Fruit fly (Drosophila melanogaster) whole organism, embryonic: ENCODE results near the gene CG15773.

Experiments
- Blimp-1 ChIP-seq: fragments of 200-800 bp; sonication (Bioruptor generic); optimal IDR thresholded peaks from 3 replicates; lab custom pipeline; 2018; ENCODE audit warnings: missing biosample characterization, missing genetic modification characterization, mild to moderate bottlenecking, moderate library complexity, missing genetic modification reagents
- CG10959 ChIP-seq: fragments of 200-800 bp; sonication (Bioruptor generic); IDR thresholded peaks from 2 replicates; pipeline ENCODE4 v1.3.6; 2022; ENCODE audit warnings: missing biosample characterization, missing genetic modification characterization
- CG10979 ChIP-seq: fragments of 200-800 bp; sonication (Bioruptor generic); optimal IDR thresholded peaks from 2 replicates; lab custom pipeline; 2018; ENCODE audit warnings: missing biosample characterization, mild to moderate bottlenecking, missing genetic modification characterization, moderate library complexity
- CG11093 ChIP-seq: fragments of 200-800 bp; sonication (Bioruptor generic); IDR thresholded peaks from 3 replicates; pipeline ENCODE4 v1.3.6; 2022; ENCODE audit warnings: missing biosample characterization, missing genetic modification characterization
- CG11247 ChIP-seq: fragments of 200-800 bp; sonication (Bioruptor generic); IDR thresholded peaks from 2 replicates; pipeline ENCODE4 v1.3.6; 2022; ENCODE audit warnings: missing biosample characterization, missing genetic modification characterization
- CG12391 ChIP-seq: fragments of 200-800 bp; sonication (Bioruptor generic); optimal IDR thresholded peaks from 3 replicates; lab custom pipeline; 2018; ENCODE audit warnings: missing biosample characterization, mild to moderate bottlenecking, missing genetic modification characterization, moderate library complexity
- CG1603 ChIP-seq: fragments of 200-800 bp; sonication (Bioruptor generic); optimal IDR thresholded peaks from 2 replicates; lab custom pipeline; 2019; ENCODE audit warnings: missing biosample characterization, mild to moderate bottlenecking, missing genetic modification characterization, moderate library complexity
- CG17328 ChIP-seq: fragments of 200-800 bp; sonication (Bioruptor generic); IDR thresholded peaks from 2 replicates; pipeline ENCODE4 v1.3.6; 2022; ENCODE audit warnings: missing biosample characterization, missing genetic modification characterization
- CG18011 ChIP-seq: fragments of 200-800 bp; sonication (Bioruptor generic); optimal IDR thresholded peaks from 2 replicates; lab custom pipeline; 2017; ENCODE audit warnings: missing biosample characterization, missing genetic modification characterization, mild to moderate bottlenecking, moderate library complexity, missing genotype
- CG2120 ChIP-seq: fragments of 200-800 bp; sonication (Bioruptor generic); optimal IDR thresholded peaks from 3 replicates; lab custom pipeline; 2016; ENCODE audit warnings: missing biosample characterization, missing genetic modification characterization
- CG2875 ChIP-seq: fragments of 200-800 bp; sonication (Bioruptor generic); optimal IDR thresholded peaks from 2 replicates; lab custom pipeline; 2017; ENCODE audit warnings: missing biosample characterization, mild to moderate bottlenecking, missing genetic modification characterization, missing genetic modification reagents
- CG32767 ChIP-seq: fragments of 200-800 bp; sonication (Bioruptor generic); IDR thresholded peaks from 2 replicates; pipeline ENCODE4 v1.3.6; 2022; ENCODE audit warnings: missing biosample characterization, missing genetic modification characterization
- CG4360 ChIP-seq: fragments of 200-800 bp; sonication (Bioruptor generic); IDR thresholded peaks from 2 replicates; pipeline ENCODE4 v1.3.6; 2022; ENCODE audit warnings: missing biosample characterization, missing genetic modification characterization
- CG6254 ChIP-seq: fragments of 200-800 bp; sonication (Bioruptor generic); optimal IDR thresholded peaks from 3 replicates; lab custom pipeline; 2017; ENCODE audit warnings: mild to moderate bottlenecking, missing biosample characterization, missing genetic modification reagents, missing genetic modification characterization
- CG6272 ChIP-seq: fragments of 200-800 bp; sonication (Bioruptor generic); IDR thresholded peaks from 2 replicates; pipeline ENCODE4 v1.3.6; 2022; ENCODE audit warnings: missing biosample characterization, missing genetic modification characterization
- CG7556 ChIP-seq: fragments of 200-800 bp; sonication (Bioruptor generic); optimal IDR thresholded peaks from 2 replicates; lab custom pipeline; 2017; ENCODE audit warnings: missing biosample characterization, mild to moderate bottlenecking, missing genetic modification characterization
- CG7839 ChIP-seq: fragments of 200-800 bp; sonication (Bioruptor generic); optimal IDR thresholded peaks from 3 replicates; lab custom pipeline; 2018; ENCODE audit warnings: missing biosample characterization, mild to moderate bottlenecking, missing genetic modification characterization, moderate library complexity
- CG7963 ChIP-seq: fragments of 200-800 bp; sonication (Bioruptor generic); IDR thresholded peaks from 3 replicates; pipeline ENCODE4 v1.3.6; 2022; ENCODE audit warnings: missing biosample characterization, missing genetic modification characterization; ENCODE audit not compliant: partially characterized antibody
- CG8924 ChIP-seq: fragments of 200-800 bp; optimal IDR thresholded peaks from 3 replicates; lab custom pipeline; 2019; ENCODE audit warnings: missing biosample characterization, mild to moderate bottlenecking, missing genetic modification characterization, moderate library complexity
- CG9932 ChIP-seq: fragments of 200-800 bp; sonication (Bioruptor generic); IDR thresholded peaks from 2 replicates; pipeline ENCODE4 v1.3.6; 2022; ENCODE audit warnings: missing biosample characterization, missing genetic modification characterization
- Fer2 ChIP-seq: fragments of 200-800 bp; sonication (Bioruptor generic); optimal IDR thresholded peaks from 2 replicates; lab custom pipeline; 2018; ENCODE audit warnings: missing biosample characterization, mild to moderate bottlenecking, missing genetic modification characterization, moderate library complexity
- Gug ChIP-seq: fragments of 200-800 bp; sonication (Bioruptor generic); IDR thresholded peaks from 4 replicates; pipeline ENCODE4 v1.3.6; 2022; ENCODE audit warnings: missing biosample characterization, missing genetic modification characterization
- H15 ChIP-seq: fragments of 200-800 bp; sonication (Bioruptor generic); IDR thresholded peaks from 3 replicates; pipeline ENCODE4 v1.3.6; 2022; ENCODE audit warnings: missing biosample characterization, missing genetic modification characterization
- Scr ChIP-seq: fragments of 200-800 bp; sonication (Bioruptor generic); IDR thresholded peaks from 2 replicates; pipeline ENCODE4 v1.3.6; 2022; ENCODE audit warnings: missing biosample characterization, missing genetic modification characterization; ENCODE audit not compliant: partially characterized antibody
- Sox100B ChIP-seq: fragments of 200-800 bp; sonication (Bioruptor generic); optimal IDR thresholded peaks from 3 replicates; lab custom pipeline; 2018; ENCODE audit warnings: missing biosample characterization, mild to moderate bottlenecking, missing genetic modification characterization
- Stat92E ChIP-seq, 3 experiments: fragments of >200 bp in 2 of 3; fragments of 200-800 bp in 1 of 3; sonication (Bioruptor generic) in 1 of 3; optimal IDR thresholded peaks; 2 replicates each; lab custom pipeline; 2017 to 2019; ENCODE audit warnings: missing biosample characterization in 3 of 3, missing genetic modification characterization in 3 of 3, mild to moderate bottlenecking in 1 of 3, moderate library complexity in 1 of 3
- Xrp1 ChIP-seq: fragments of 200-800 bp; sonication (Bioruptor generic); IDR thresholded peaks from 2 replicates; pipeline ENCODE4 v1.3.6; 2022; ENCODE audit warnings: missing biosample characterization, missing genetic modification characterization
- chif ChIP-seq, 2 experiments: fragments of 200-800 bp; sonication (Bioruptor generic); optimal IDR thresholded peaks; 3 replicates each; lab custom pipeline; 2016; ENCODE audit warnings: missing biosample characterization in 2 of 2, missing genetic modification characterization in 2 of 2
- dpn ChIP-seq, 2 experiments: fragments of 200-800 bp; sonication (Bioruptor generic); optimal IDR thresholded peaks; 3 replicates each; lab custom pipeline; 2016; ENCODE audit warnings: missing biosample characterization in 2 of 2, missing genetic modification characterization in 2 of 2
- dysf ChIP-seq: fragments of 200-800 bp; sonication (Bioruptor generic); IDR thresholded peaks from 3 replicates; pipeline ENCODE4 v1.3.6; 2022; ENCODE audit warnings: missing biosample characterization, missing genetic modification characterization
- esg ChIP-seq: fragments of 200-800 bp; sonication (Bioruptor generic); conservative IDR thresholded peaks from 2 replicates; pipeline ENCODE4 v1.3.6; 2022; ENCODE audit warnings: missing biosample characterization, missing genetic modification characterization
- ewg ChIP-seq: fragments of 200-800 bp; sonication (Bioruptor generic); optimal IDR thresholded peaks from 3 replicates; lab custom pipeline; 2017; ENCODE audit warnings: mild to moderate bottlenecking, missing biosample characterization, missing genetic modification reagents, missing genetic modification characterization
- exex ChIP-seq: fragments of 200-800 bp; sonication (Bioruptor generic); optimal IDR thresholded peaks from 4 replicates; lab custom pipeline; 2018; ENCODE audit warnings: missing biosample characterization, mild to moderate bottlenecking, missing genetic modification characterization, moderate library complexity
- gsb ChIP-seq: fragments of 200-800 bp; sonication (Bioruptor generic); IDR thresholded peaks from 2 replicates; pipeline ENCODE4 v1.3.6; 2022; ENCODE audit warnings: missing biosample characterization, missing genetic modification characterization
- hkb ChIP-seq, 2 experiments: fragments of 200-800 bp in 1 of 2; fragments of >200 bp in 1 of 2; sonication (Bioruptor generic) in 1 of 2; IDR thresholded peaks in 1 of 2; optimal IDR thresholded peaks in 1 of 2; 2 replicates each; pipeline versions ENCODE4 v1.3.6 to Lab custom; 2017 to 2022; ENCODE audit warnings: missing biosample characterization in 1 of 2, missing genetic modification characterization in 1 of 2
- kah ChIP-seq: fragments of 200-800 bp; sonication (Bioruptor generic); optimal IDR thresholded peaks from 2 replicates; lab custom pipeline; 2018; ENCODE audit warnings: missing biosample characterization, mild to moderate bottlenecking, missing genetic modification characterization
- lmd ChIP-seq: fragments of 200-800 bp; sonication (Bioruptor generic); IDR thresholded peaks from 2 replicates; pipeline ENCODE4 v1.3.6; 2022; ENCODE audit warnings: missing biosample characterization, missing genetic modification characterization
- mld ChIP-seq: fragments of 200-800 bp; sonication (Bioruptor generic); IDR thresholded peaks from 3 replicates; pipeline ENCODE4 v1.3.6; 2022; ENCODE audit warnings: missing biosample characterization, missing genetic modification characterization; ENCODE audit not compliant: partially characterized antibody
- nmo ChIP-seq: fragments of 200-800 bp; sonication (Bioruptor generic); optimal IDR thresholded peaks from 2 replicates; lab custom pipeline; 2018; ENCODE audit warnings: missing biosample characterization, mild to moderate bottlenecking, missing genetic modification characterization, moderate library complexity
- row ChIP-seq: fragments of 200-800 bp; sonication (Bioruptor generic); IDR thresholded peaks from 3 replicates; pipeline ENCODE4 v1.3.6; 2022; ENCODE audit warnings: missing biosample characterization, missing genetic modification characterization
- sens ChIP-seq: fragments of 200-800 bp; sonication (Bioruptor generic); peaks from one replicate; lab custom pipeline; 2016; ENCODE audit warnings: missing biosample characterization, missing genetic modification characterization
- so ChIP-seq: fragments of 200-800 bp; sonication (Bioruptor generic); IDR thresholded peaks from 3 replicates; pipeline ENCODE4 v1.3.6; 2022; ENCODE audit warnings: missing biosample characterization, missing genetic modification characterization
- sqz ChIP-seq: fragments of 200-800 bp; sonication (Bioruptor generic); optimal IDR thresholded peaks from 3 replicates; lab custom pipeline; 2018; ENCODE audit warnings: missing biosample characterization, mild to moderate bottlenecking, missing genetic modification characterization
- tin ChIP-seq: fragments of 200-800 bp; sonication (Bioruptor generic); optimal IDR thresholded peaks from 3 replicates; lab custom pipeline; 2016; ENCODE audit warnings: missing biosample characterization, missing genetic modification characterization
- trem ChIP-seq: fragments of 200-800 bp; optimal IDR thresholded peaks from 3 replicates; lab custom pipeline; 2019; ENCODE audit warnings: missing biosample characterization, mild to moderate bottlenecking, missing genetic modification characterization, moderate library complexity
- vvl ChIP-seq: fragments of 200-800 bp; sonication (Bioruptor generic); IDR thresholded peaks from 2 replicates; pipeline ENCODE4 v1.3.6; 2022; ENCODE audit warnings: missing biosample characterization, missing genetic modification characterization
- wor ChIP-seq: fragments of 200-800 bp; sonication (Bioruptor generic); IDR thresholded peaks from 2 replicates; pipeline ENCODE4 v1.3.6; 2022; ENCODE audit warnings: missing biosample characterization, missing genetic modification characterization

Gene CG15773

dm6 chrX:5783260-5784040 lies 50.9 kb downstream of the CG15773 start (continued):
- TF ChIP-seq nmo = peak; percentile 57
- TF ChIP-seq gsb = no peak
- TF ChIP-seq CG2120 (GFP tag; lab: Kevin White, UChicago) = no peak
- TF ChIP-seq CG9932 (GFP tag; lab: Robert Waterston, UW) = no peak
- peak; percentile 52; the same call in 1 of the 2 replicates for TF ChIP-seq vvl (GFP tag; lab: Robert Waterston, UW)
- TF ChIP-seq sens = peak; percentile 91
- TF ChIP-seq trem = peak; percentile 9
- TF ChIP-seq CG18011 (GFP tag; lab: Kevin White, UChicago) = no peak
- TF ChIP-seq lmd (GFP tag; lab: Robert Waterston, UW) = peak; percentile 37; the same call in 1 of the 2 replicates
- peak; percentile 35 for TF ChIP-seq tin (GFP tag; lab: Kevin White, UChicago)
- peak; percentile 41; the same call in 1 of the 2 replicates for TF ChIP-seq CG32767 (GFP tag; lab: Robert Waterston, UW)
- peak; percentile 84 for TF ChIP-seq Blimp-1 (GFP tag; lab: Kevin White, UChicago)
- peak; percentile 58 for TF ChIP-seq wor (GFP tag; lab: Robert Waterston, UW)
- TF ChIP-seq CG1603 (tag; lab: Kevin White, UChicago) = peak; percentile 74
- TF ChIP-seq so = peak; percentile 47; the same call in 1 of the 3 replicates
- TF ChIP-seq CG8924 (tag; lab: Kevin White, UChicago) = peak; percentile 25
- peak; percentile 36; the same call in 1 of the 3 replicates for TF ChIP-seq CG11093 (GFP tag; lab: Robert Waterston, UW)
- TF ChIP-seq CG11247 (GFP tag; lab: Robert Waterston, UW) = peak; percentile 53
- TF ChIP-seq CG7963 (GFP tag; lab: Robert Waterston, UW) = no peak
- TF ChIP-seq CG10959 (GFP tag; lab: Robert Waterston, UW) = no peak
- no peak for TF ChIP-seq Scr (GFP tag; lab: Robert Waterston, UW)
- peak in 1 of 2 experiments; percentile 24 for TF ChIP-seq dpn (GFP tag; optimal IDR thresholded peaks at IDR 0.05; lab: Kevin White, UChicago)
- peak; percentile 30 for TF ChIP-seq CG6254 (GFP tag; lab: Kevin White, UChicago)
- no peak for TF ChIP-seq hkb (optimal IDR thresholded peaks at IDR 0.05; lab: Kevin White, UChicago)
- TF ChIP-seq hkb (GFP tag; IDR thresholded peaks at IDR 0.05; lab: Robert Waterston, UW) = peak; percentile 51; the same call in 1 of the 2 replicates
- peak; percentile 62 for TF ChIP-seq CG7839 (tag; lab: Kevin White, UChicago)
- TF ChIP-seq esg = no peak
- TF ChIP-seq Sox100B (GFP tag; lab: Kevin White, UChicago) = no peak
- TF ChIP-seq Gug (GFP tag; lab: Robert Waterston, UW) = 0 out of 4 replicates have a peak, but pooled peaks have one; percentile 19
- peak; percentile 52 for TF ChIP-seq CG2875
- no peak for TF ChIP-seq kah
- no peak for TF ChIP-seq sqz
- TF ChIP-seq Stat92E (GFP tag; optimal IDR thresholded peaks at IDR 0.05; lab: Kevin White, UChicago) = no peak
- peak; percentile 26 for TF ChIP-seq CG7556 (GFP tag; lab: Kevin White, UChicago)
- TF ChIP-seq exex (tag; lab: Kevin White, UChicago) = no peak
- 0 out of 2 replicates have a peak, but pooled peaks have one; percentile 34 for TF ChIP-seq CG17328 (GFP tag; lab: Robert Waterston, UW)
- peak; percentile 31 for TF ChIP-seq ewg (GFP tag; lab: Kevin White, UChicago)
- 0 out of 3 replicates have a peak, but pooled peaks have one; percentile 56 for TF ChIP-seq H15 (GFP tag; lab: Robert Waterston, UW)
- 0 out of 2 replicates have a peak, but pooled peaks have one; percentile 24 for TF ChIP-seq CG4360 (GFP tag; lab: Robert Waterston, UW)
- no peak for TF ChIP-seq mld (GFP tag; lab: Robert Waterston, UW)
- peak; percentile 55; the same call in 1 of the 2 replicates for TF ChIP-seq Xrp1 (GFP tag; lab: Robert Waterston, UW)
- TF ChIP-seq chif (GFP tag; optimal IDR thresholded peaks at IDR 0.05; lab: Kevin White, UChicago) = peak in 1 of 2 experiments; percentile 24
- TF ChIP-seq CG10979 (tag; lab: Kevin White, UChicago) = peak; percentile 63
- TF ChIP-seq row (GFP tag; lab: Robert Waterston, UW) = peak; percentile 41; the same call in 1 of the 3 replicates
- peak; percentile 45 for TF ChIP-seq CG12391 (tag; lab: Kevin White, UChicago)
- TF ChIP-seq dysf (GFP tag; lab: Robert Waterston, UW) = peak; percentile 51; the same call in 2 of the 3 replicates
- TF ChIP-seq Fer2 (tag; lab: Kevin White, UChicago) = no peak
- no peak for TF ChIP-seq CG6272
